Fruit fly (Drosophila melanogaster): Measurements from ENCODE around the gene Remo.

The Remo gene

dm6 chrX:13244462-13244861 lies 43.4 kb upstream of the Remo start (continued):
- peak; percentile 63 for TF ChIP-seq CG11762 (GFP tag; optimal IDR thresholded peaks at IDR 0.05; ENCODE audit: insufficient read depth)
- peak; percentile 83 for TF ChIP-seq CG6792 (GFP tag; optimal IDR thresholded peaks at IDR 0.05)
- TF ChIP-seq Eip78C (GFP tag) = peak; percentile 95
- no peak for TF ChIP-seq fkh (GFP tag; optimal IDR thresholded peaks at IDR 0.05)
- TF ChIP-seq Hr39 (GFP tag; optimal IDR thresholded peaks at IDR 0.05) = peak; percentile 77
- peak; percentile 81 for TF ChIP-seq Sox102F (GFP tag; optimal IDR thresholded peaks at IDR 0.05)
- TF ChIP-seq CG6808 (GFP tag; optimal IDR thresholded peaks at IDR 0.05) = peak; percentile 70
- TF ChIP-seq dac (GFP tag; optimal IDR thresholded peaks at IDR 0.05) = peak; percentile 51
- TF ChIP-seq Eip93F (GFP tag; optimal IDR thresholded peaks at IDR 0.05) = no peak
- TF ChIP-seq CG6276 (GFP tag; optimal IDR thresholded peaks at IDR 0.05) = peak; percentile 37
- TF ChIP-seq achi (GFP tag; optimal IDR thresholded peaks at IDR 0.05) = peak; percentile 75
- peak; percentile 83 for TF ChIP-seq esn (GFP tag; optimal IDR thresholded peaks at IDR 0.05)

- no peak for TF ChIP-seq Hr38 (GFP tag; optimal IDR thresholded peaks at IDR 0.05)
- TF ChIP-seq Sox102F (GFP tag; optimal IDR thresholded peaks at IDR 0.05) = peak; percentile 68
- TF ChIP-seq Sox14 (GFP tag; optimal IDR thresholded peaks at IDR 0.05) = peak; percentile 54
- TF ChIP-seq CG3919 (GFP tag; optimal IDR thresholded peaks at IDR 0.05) = peak; percentile 74
- no peak for TF ChIP-seq dac (GFP tag; optimal IDR thresholded peaks at IDR 0.05)
- TF ChIP-seq pdm3 (GFP tag; optimal IDR thresholded peaks at IDR 0.05) = peak; percentile 60
- peak; percentile 64 for TF ChIP-seq OdsH (GFP tag; optimal IDR thresholded peaks at IDR 0.05)
- TF ChIP-seq CG8119 (GFP tag; IDR thresholded peaks at IDR 0.05) = peak; percentile 74
- TF ChIP-seq CG6854 (GFP tag; optimal IDR thresholded peaks at IDR 0.05) = no peak
- TF ChIP-seq CG11294 (GFP tag; IDR thresholded peaks at IDR 0.05) = no peak
- TF ChIP-seq CG31627 (GFP tag; optimal IDR thresholded peaks at IDR 0.05) = peak; percentile 13
- peak; percentile 90 for TF ChIP-seq Eip78C (GFP tag)
- TF ChIP-seq Sox15 (GFP tag; optimal IDR thresholded peaks at IDR 0.05) = no peak
- TF ChIP-seq lz (GFP tag; optimal IDR thresholded peaks at IDR 0.05) = peak; percentile 52
- TF ChIP-seq ss (GFP tag; optimal IDR thresholded peaks at IDR 0.05) = peak; percentile 70 to 75
- TF ChIP-seq eg (GFP tag; IDR thresholded peaks at IDR 0.05) = peak; percentile 64
- TF ChIP-seq CG10669 (GFP tag; optimal IDR thresholded peaks at IDR 0.05) = peak; percentile 59
- TF ChIP-seq salr (GFP tag; optimal IDR thresholded peaks at IDR 0.05) = peak; percentile 32 to 36
- TF ChIP-seq topi (GFP tag; optimal IDR thresholded peaks at IDR 0.05) = peak; percentile 68
- TF ChIP-seq CG6792 (GFP tag; optimal IDR thresholded peaks at IDR 0.05) = peak; percentile 67
- peak; percentile 21 for TF ChIP-seq dsx (GFP tag; optimal IDR thresholded peaks at IDR 0.05; ENCODE audit: poor library complexity, severe bottlenecking)
- no peak for TF ChIP-seq Blimp-1 (GFP tag; optimal IDR thresholded peaks at IDR 0.05)
- peak; percentile 29 for TF ChIP-seq CG11762 (GFP tag; optimal IDR thresholded peaks at IDR 0.05; ENCODE audit: insufficient read depth)
- TF ChIP-seq spab (GFP tag; optimal IDR thresholded peaks at IDR 0.05) = peak; percentile 42
- TF ChIP-seq CG15336 (GFP tag; IDR thresholded peaks at IDR 0.05) = peak; percentile 81
- TF ChIP-seq CG11902 (GFP tag; optimal IDR thresholded peaks at IDR 0.05) = peak; percentile 30
- TF ChIP-seq Hr4 (GFP tag; optimal IDR thresholded peaks at IDR 0.05) = peak; percentile 3
- peak; percentile 27; the same call in 1 of the 2 replicates for TF ChIP-seq Gug (GFP tag; IDR thresholded peaks at IDR 0.05)
- TF ChIP-seq Met (GFP tag; optimal IDR thresholded peaks at IDR 0.05) = peak; percentile 69
- peak; percentile 73 for TF ChIP-seq esn (GFP tag; optimal IDR thresholded peaks at IDR 0.05)
- peak; percentile 71 for TF ChIP-seq achi (GFP tag; optimal IDR thresholded peaks at IDR 0.05)
- TF ChIP-seq CG1621 (tag; optimal IDR thresholded peaks at IDR 0.05) = peak; percentile 43
- peak; percentile 25 for TF ChIP-seq CG8319 (GFP tag; optimal IDR thresholded peaks at IDR 0.05)
- TF ChIP-seq CG32006 (GFP tag; optimal IDR thresholded peaks at IDR 0.05) = peak; percentile 58
- peak; percentile 82 for TF ChIP-seq CG10631 (GFP tag; optimal IDR thresholded peaks at IDR 0.05)
- TF ChIP-seq Smox (GFP tag; optimal IDR thresholded peaks at IDR 0.05) = peak; percentile 54
- TF ChIP-seq CG6808 (GFP tag; optimal IDR thresholded peaks at IDR 0.05) = peak; percentile 50
- peak; percentile 70 for TF ChIP-seq CG8632 (GFP tag; optimal IDR thresholded peaks at IDR 0.05)
- peak; percentile 28 for TF ChIP-seq CG9139 (GFP tag; optimal IDR thresholded peaks at IDR 0.05)
- TF ChIP-seq CG34406 (GFP tag; optimal IDR thresholded peaks at IDR 0.05) = peak; percentile 64
- TF ChIP-seq Ets96B (tag; optimal IDR thresholded peaks at IDR 0.05) = peak; percentile 28
- TF ChIP-seq svp (GFP tag) = peak; percentile 82
- no peak for TF ChIP-seq fkh (GFP tag; optimal IDR thresholded peaks at IDR 0.05)
- TF ChIP-seq Ets21C (GFP tag; optimal IDR thresholded peaks at IDR 0.05) = peak; percentile 30
- TF ChIP-seq CG7368 (GFP tag; optimal IDR thresholded peaks at IDR 0.05) = peak; percentile 60
- TF ChIP-seq Eip93F (GFP tag; optimal IDR thresholded peaks at IDR 0.05) = peak; percentile 49
Observed at dm6 chrX:13245767-13246166, 42.1 kb upstream of the Remo start.
